Fruit fly (Drosophila melanogaster): ENCODE data around the gene CG32026.
A peak's percentile ranks its signal among the peaks of the same experiment; 100 is the strongest.

Gene CG32026

DNA sequence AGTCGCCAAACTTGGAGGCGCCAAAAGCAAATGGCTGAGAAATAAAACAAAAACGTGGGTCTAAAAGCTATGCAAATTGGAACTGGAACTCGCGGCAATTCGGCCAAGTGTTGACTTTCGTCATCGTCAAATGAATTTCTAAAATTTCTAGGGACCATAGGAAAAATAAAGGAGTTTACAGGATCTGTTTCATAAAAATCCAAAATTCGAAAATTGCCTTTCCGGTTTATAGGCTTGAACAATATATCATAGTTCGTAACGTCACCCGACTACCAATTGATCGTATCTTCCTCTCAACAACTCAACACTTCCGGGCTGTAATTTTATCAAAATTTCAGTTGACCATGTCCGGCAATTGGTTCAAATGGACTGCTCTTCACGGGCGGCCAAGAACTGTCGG is at the start of gene CG32026:
Gene CG32026, plus strand, starts transcription at position 301 of the 400 bp plus-strand sequence.
- TF ChIP-seq CG12768 (GFP tag; optimal IDR thresholded peaks at IDR 0.05) (no peak), bab1 (GFP tag; optimal IDR thresholded peaks at IDR 0.05) (no peak), CG7045 (GFP tag; optimal IDR thresholded peaks at IDR 0.05) (no peak), pad (GFP tag; optimal IDR thresholded peaks at IDR 0.05) (no peak), Clk (GFP tag; optimal IDR thresholded peaks at IDR 0.05) (no peak), CG33017 (tag; optimal IDR thresholded peaks at IDR 0.05) (no peak), kay (GFP tag; ENCODE audit: borderline replicate concordance) (no peak)

DNA sequence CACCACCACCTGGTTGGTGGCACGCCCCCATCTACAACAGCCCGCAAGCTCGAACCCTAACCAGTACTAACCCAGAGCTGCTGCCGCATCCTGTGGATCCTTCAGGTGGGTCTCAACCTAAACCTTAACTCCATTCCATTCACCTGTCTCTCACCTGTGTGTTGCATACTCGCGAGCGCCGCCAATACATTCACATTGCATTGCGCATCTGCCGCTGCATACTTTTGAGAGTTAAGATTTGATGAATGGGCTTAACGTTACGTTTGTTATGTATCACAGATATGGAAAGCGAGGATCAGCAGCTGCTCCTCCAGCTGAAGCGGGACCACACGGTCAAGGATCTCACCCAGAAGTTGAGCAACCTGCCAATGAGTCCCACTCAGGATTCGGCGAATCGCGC is 49.0 kb upstream of the CG32026 start:
- TF ChIP-seq tj (GFP tag; optimal IDR thresholded peaks at IDR 0.05) (no peak), ovo (GFP tag; optimal IDR thresholded peaks at IDR 0.05) (no peak), Crg-1 (GFP tag; optimal IDR thresholded peaks at IDR 0.05) (no peak), CG1620 (GFP tag; optimal IDR thresholded peaks at IDR 0.05) (no peak), bab1 (GFP tag; optimal IDR thresholded peaks at IDR 0.05) (peak; percentile 28)

- TF ChIP-seq CG5204 (GFP tag; optimal IDR thresholded peaks at IDR 0.05) (no peak), CG12768 (GFP tag; optimal IDR thresholded peaks at IDR 0.05) (peak; percentile 17), cnc (optimal IDR thresholded peaks at IDR 0.05) (no peak), Crg-1 (GFP tag; optimal IDR thresholded peaks at IDR 0.05) (no peak), CG7101 (tag; optimal IDR thresholded peaks at IDR 0.05) (no peak), CG7045 (GFP tag; optimal IDR thresholded peaks at IDR 0.05) (no peak), tj (GFP tag; optimal IDR thresholded peaks at IDR 0.05) (no peak), ovo (GFP tag; optimal IDR thresholded peaks at IDR 0.05) (no peak), toe (GFP tag; optimal IDR thresholded peaks at IDR 0.05) (no peak), CG33017 (tag; optimal IDR thresholded peaks at IDR 0.05) (peak; percentile 48), Mnt (GFP tag; optimal IDR thresholded peaks at IDR 0.05) (no peak), cic (GFP tag; optimal IDR thresholded peaks at IDR 0.05) (peak; percentile 81), CG14711 (tag; optimal IDR thresholded peaks at IDR 0.05) (no peak), Clk (GFP tag; optimal IDR thresholded peaks at IDR 0.05) (no peak)
These were observed 48.6 kb upstream of the CG32026 start for dm6 chr3L:8787701-8788100.

DNA sequence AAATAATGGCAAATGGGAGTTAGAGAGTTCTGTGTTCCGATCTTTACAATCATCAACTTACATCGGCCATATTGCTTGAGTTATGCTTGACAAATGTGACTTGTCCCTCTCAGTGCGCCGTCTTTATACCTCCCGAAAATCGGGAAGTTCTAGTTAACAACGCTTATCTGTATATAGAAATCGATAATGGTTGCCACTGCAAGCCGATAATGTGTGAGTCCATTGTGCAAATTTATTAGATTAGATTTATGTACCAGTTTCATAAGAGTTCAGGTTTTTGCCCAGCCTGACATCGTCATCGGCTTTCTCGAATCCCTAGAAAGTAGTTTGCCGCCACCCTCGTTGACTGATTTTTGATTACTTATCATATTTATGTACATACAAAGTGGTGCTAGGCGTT is 47.8 kb upstream of the CG32026 start, which contains the start of gene Acbp5:
Gene Acbp5, minus strand, starts transcription at position 101 of the 400 bp plus-strand sequence.
- TF ChIP-seq ovo (GFP tag; optimal IDR thresholded peaks at IDR 0.05) = no peak
- no peak for TF ChIP-seq kay (GFP tag; ENCODE audit: borderline replicate concordance)
- TF ChIP-seq pad (GFP tag; optimal IDR thresholded peaks at IDR 0.05) = no peak
- TF ChIP-seq Hr96 (GFP tag; optimal IDR thresholded peaks at IDR 0.05) = no peak
- no peak for TF ChIP-seq cnc (optimal IDR thresholded peaks at IDR 0.05)
- no peak for TF ChIP-seq Clk (GFP tag; optimal IDR thresholded peaks at IDR 0.05)
- no peak for TF ChIP-seq Mnt (GFP tag; optimal IDR thresholded peaks at IDR 0.05)

DNA sequence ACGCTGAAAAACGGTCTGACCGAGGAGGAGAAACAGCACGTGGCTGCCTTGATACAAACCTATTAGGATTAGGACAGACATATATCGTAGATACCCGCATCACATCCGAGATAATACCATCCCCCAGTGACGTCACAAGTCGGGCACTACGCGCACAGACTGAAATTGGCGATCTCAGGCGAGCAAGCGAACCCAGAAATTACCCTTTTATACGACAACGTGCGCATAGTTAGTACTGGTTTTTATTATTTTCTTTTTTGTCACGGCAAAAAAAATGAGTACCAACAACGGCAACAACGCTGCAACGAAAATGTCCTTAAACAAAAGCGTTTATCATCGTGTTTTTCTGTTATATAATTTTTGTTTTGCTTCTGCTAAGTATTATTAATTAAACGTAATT is 38.1 kb upstream of the CG32026 start:
- TF ChIP-seq CG12768 (GFP tag; optimal IDR thresholded peaks at IDR 0.05) (no peak), pad (GFP tag; optimal IDR thresholded peaks at IDR 0.05) (no peak), cnc (optimal IDR thresholded peaks at IDR 0.05) (no peak), Hr96 (GFP tag; optimal IDR thresholded peaks at IDR 0.05) (no peak), tj (GFP tag; optimal IDR thresholded peaks at IDR 0.05) (no peak), ovo (GFP tag; optimal IDR thresholded peaks at IDR 0.05) (no peak), CG1620 (GFP tag; optimal IDR thresholded peaks at IDR 0.05) (no peak), CG33017 (tag; optimal IDR thresholded peaks at IDR 0.05) (no peak), kay (GFP tag; ENCODE audit: borderline replicate concordance) (no peak), CG7045 (GFP tag; optimal IDR thresholded peaks at IDR 0.05) (no peak), Clk (GFP tag; optimal IDR thresholded peaks at IDR 0.05) (no peak), CG11617 (GFP tag; optimal IDR thresholded peaks at IDR 0.05) (no peak), CG7101 (tag; optimal IDR thresholded peaks at IDR 0.05) (no peak), Crg-1 (GFP tag; optimal IDR thresholded peaks at IDR 0.05) (no peak), cic (GFP tag; optimal IDR thresholded peaks at IDR 0.05) (no peak), CG14711 (tag; optimal IDR thresholded peaks at IDR 0.05) (no peak), Mnt (GFP tag; optimal IDR thresholded peaks at IDR 0.05) (no peak), bab1 (GFP tag; optimal IDR thresholded peaks at IDR 0.05) (no peak), CG5204 (GFP tag; optimal IDR thresholded peaks at IDR 0.05) (no peak)

- TF ChIP-seq CG5204 (GFP tag; optimal IDR thresholded peaks at IDR 0.05) (no peak), kay (GFP tag; ENCODE audit: borderline replicate concordance) (peak; percentile 92), bab1 (GFP tag; optimal IDR thresholded peaks at IDR 0.05) (peak; percentile 3)
These were observed 37.7 kb upstream of the CG32026 start for dm6 chr3L:8798539-8798938.

DNA sequence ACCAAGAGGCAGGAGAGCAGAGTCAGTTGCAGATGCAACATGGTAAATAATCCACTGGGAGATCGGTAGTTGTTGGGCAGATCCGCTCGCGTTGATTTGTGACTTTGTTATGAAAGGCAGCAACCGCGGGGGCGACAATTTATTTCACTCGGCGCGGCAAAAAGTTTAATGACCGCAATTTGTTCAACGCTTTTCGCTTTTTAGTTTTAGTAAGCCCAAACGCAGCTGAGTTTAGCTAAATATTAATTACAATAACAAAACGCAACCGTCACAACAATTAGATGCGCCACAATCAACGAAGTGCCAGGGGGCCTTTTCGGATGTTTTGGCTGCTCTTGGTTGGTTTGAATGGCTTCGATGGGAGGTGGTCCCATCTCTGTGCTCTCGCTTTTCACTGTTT is 35.8 kb upstream of the CG32026 start, which contains the start of gene CG13310:
Gene CG13310, minus strand, starts transcription at position 101 of the 400 bp plus-strand sequence.
- no peak for TF ChIP-seq CG7101 (tag; optimal IDR thresholded peaks at IDR 0.05)
- no peak for TF ChIP-seq CG7045 (GFP tag; optimal IDR thresholded peaks at IDR 0.05)
- TF ChIP-seq Hr96 (GFP tag; optimal IDR thresholded peaks at IDR 0.05) = no peak
- no peak for TF ChIP-seq Crg-1 (GFP tag; optimal IDR thresholded peaks at IDR 0.05)
- no peak for TF ChIP-seq pad (GFP tag; optimal IDR thresholded peaks at IDR 0.05)
- no peak for TF ChIP-seq tj (GFP tag; optimal IDR thresholded peaks at IDR 0.05)
- TF ChIP-seq CG1620 (GFP tag; optimal IDR thresholded peaks at IDR 0.05) = no peak
- no peak for TF ChIP-seq CG33017 (tag; optimal IDR thresholded peaks at IDR 0.05)
- TF ChIP-seq CG12768 (GFP tag; optimal IDR thresholded peaks at IDR 0.05) = no peak
- TF ChIP-seq ovo (GFP tag; optimal IDR thresholded peaks at IDR 0.05) = no peak
- no peak for TF ChIP-seq CG14711 (tag; optimal IDR thresholded peaks at IDR 0.05)
- TF ChIP-seq CG11617 (GFP tag; optimal IDR thresholded peaks at IDR 0.05) = no peak
- no peak for TF ChIP-seq Clk (GFP tag; optimal IDR thresholded peaks at IDR 0.05)
- TF ChIP-seq cic (GFP tag; optimal IDR thresholded peaks at IDR 0.05) = no peak
- TF ChIP-seq kay (GFP tag; ENCODE audit: borderline replicate concordance) = no peak
